Worm (Caenorhabditis elegans) whole organism, L3 larva: Measurements from ENCODE around the gene C37E2.2.

Experiments
- R02D3.7 ChIP-seq: fragments of 150-350 bp; optimal IDR thresholded peaks from 2 replicates; lab custom pipeline; 2014; ENCODE audit warnings: missing biosample characterization, missing genetic modification characterization
- ZK546.5 ChIP-seq: sonication (generic microtip); optimal IDR thresholded peaks from 2 replicates; lab custom pipeline; 2017; ENCODE audit warnings: missing biosample characterization, missing genetic modification characterization
- aly-2 ChIP-seq: fragments of 150-350 bp; optimal IDR thresholded peaks from 2 replicates; lab custom pipeline; 2014; ENCODE audit warnings: missing biosample characterization, missing genetic modification characterization
- ama-1 ChIP-seq: fragments of 150-350 bp; optimal IDR thresholded peaks from 2 replicates; lab custom pipeline; 2018
- ceh-16 ChIP-seq: sonication (generic microtip); optimal IDR thresholded peaks from 2 replicates; lab custom pipeline; 2017; ENCODE audit warnings: missing biosample characterization, missing genetic modification characterization
- ceh-28 ChIP-seq: fragments of 150-350 bp; optimal IDR thresholded peaks from 2 replicates; lab custom pipeline; 2014; ENCODE audit warnings: missing biosample characterization, missing genetic modification reagents, missing genetic modification characterization
- ceh-82 ChIP-seq: fragments of 150-350 bp; optimal IDR thresholded peaks from 2 replicates; lab custom pipeline; 2014; ENCODE audit warnings: missing biosample characterization, missing genetic modification characterization
- ceh-9 ChIP-seq: sonication (generic microtip); optimal IDR thresholded peaks from 2 replicates; lab custom pipeline; 2018; ENCODE audit warnings: missing biosample characterization, missing genetic modification characterization
- egl-27 ChIP-seq: sonication (generic microtip); optimal IDR thresholded peaks from 4 replicates; lab custom pipeline; 2017; ENCODE audit warnings: missing biosample characterization, missing genetic modification reagents, missing genetic modification characterization
- egl-5 ChIP-seq: fragments of 150-350 bp; optimal IDR thresholded peaks from 2 replicates; lab custom pipeline; 2017; ENCODE audit warnings: missing biosample characterization, missing genetic modification reagents, missing genetic modification characterization, inconsistent platforms
- elt-2 ChIP-seq: sonication (generic microtip); optimal IDR thresholded peaks from 2 replicates; lab custom pipeline; 2016; ENCODE audit warnings: missing genetic modification reagents, mild to moderate bottlenecking, missing genetic modification characterization, missing compliant biosample characterization
- elt-3 ChIP-seq, 3 experiments: fragments of 150-350 bp in 1 of 3; sonication (generic microtip) in 2 of 3; optimal IDR thresholded peaks; 2 replicates in 2 of 3; 4 replicates in 1 of 3; lab custom pipeline; 2014 to 2017; ENCODE audit warnings: missing biosample characterization in 3 of 3, missing genetic modification characterization in 3 of 3
- eor-1 ChIP-seq, 2 experiments: fragments of 150-350 bp; optimal IDR thresholded peaks; 2 replicates each; lab custom pipeline; 2014 to 2018; ENCODE audit warnings: missing biosample characterization in 2 of 2, missing genetic modification characterization in 2 of 2
- fkh-10 ChIP-seq: sonication (generic microtip); optimal IDR thresholded peaks from 2 replicates; lab custom pipeline; 2017; ENCODE audit warnings: missing biosample characterization, missing genetic modification reagents, missing genetic modification characterization
- fkh-2 ChIP-seq: fragments of 150-350 bp; optimal IDR thresholded peaks from 2 replicates; lab custom pipeline; 2014; ENCODE audit warnings: missing biosample characterization, missing genetic modification reagents, missing genetic modification characterization
- hmg-11 ChIP-seq: sonication (generic microtip); optimal IDR thresholded peaks from 2 replicates; lab custom pipeline; 2016; ENCODE audit warnings: missing genetic modification characterization, missing compliant biosample characterization
- jun-1 ChIP-seq: fragments of 150-350 bp; optimal IDR thresholded peaks from 2 replicates; lab custom pipeline; 2014; ENCODE audit warnings: missing biosample characterization, missing genetic modification reagents, missing genetic modification characterization
- lin-15B ChIP-seq: fragments of 150-350 bp; optimal IDR thresholded peaks from 2 replicates; lab custom pipeline; 2014; ENCODE audit warnings: missing biosample characterization, missing genetic modification characterization
- lsy-12 ChIP-seq: sonication (generic microtip); optimal IDR thresholded peaks from 2 replicates; lab custom pipeline; 2016; ENCODE audit warnings: mild to moderate bottlenecking, missing genetic modification characterization, missing compliant biosample characterization
- mdl-1 ChIP-seq: fragments of 150-350 bp; optimal IDR thresholded peaks from 2 replicates; lab custom pipeline; 2014; ENCODE audit warnings: missing biosample characterization, missing genetic modification characterization
- nfya-1 ChIP-seq: sonication (generic microtip); optimal IDR thresholded peaks from 2 replicates; lab custom pipeline; 2017; ENCODE audit warnings: missing genetic modification characterization, mild to moderate bottlenecking, missing compliant biosample characterization, antibody characterized with exemption, moderate library complexity; ENCODE audit not compliant: insufficient read depth
- nhr-11 ChIP-seq: fragments of 150-350 bp; optimal IDR thresholded peaks from 2 replicates; lab custom pipeline; 2014; ENCODE audit warnings: missing biosample characterization, missing genetic modification characterization
- nhr-12 ChIP-seq: fragments of 150-350 bp; optimal IDR thresholded peaks from 2 replicates; lab custom pipeline; 2014; ENCODE audit warnings: missing biosample characterization, missing genetic modification characterization
- nhr-237 ChIP-seq: fragments of 150-350 bp; optimal IDR thresholded peaks from 2 replicates; lab custom pipeline; 2014; ENCODE audit warnings: missing biosample characterization, missing genetic modification characterization
- nhr-25 ChIP-seq: sonication (generic microtip); optimal IDR thresholded peaks from 2 replicates; lab custom pipeline; 2017; ENCODE audit warnings: missing biosample characterization, missing genetic modification characterization
- nhr-28 ChIP-seq: fragments of 150-350 bp; optimal IDR thresholded peaks from 2 replicates; lab custom pipeline; 2014; ENCODE audit warnings: missing biosample characterization, missing genetic modification characterization
- nhr-43 ChIP-seq: sonication (generic microtip); optimal IDR thresholded peaks from 2 replicates; lab custom pipeline; 2016; ENCODE audit warnings: mild to moderate bottlenecking, missing genetic modification characterization, missing compliant biosample characterization; ENCODE audit not compliant: poor library complexity, severe bottlenecking
- nhr-67 ChIP-seq: fragments of 150-350 bp; optimal IDR thresholded peaks from 2 replicates; lab custom pipeline; 2014; ENCODE audit warnings: missing biosample characterization, missing genetic modification characterization
- nhr-76 ChIP-seq: fragments of 150-350 bp; sonication (generic microtip); optimal IDR thresholded peaks from 5 replicates; lab custom pipeline; 2014; ENCODE audit warnings: missing biosample characterization, missing genetic modification characterization
- nhr-77 ChIP-seq: fragments of 150-350 bp; optimal IDR thresholded peaks from 2 replicates; lab custom pipeline; 2014; ENCODE audit warnings: missing biosample characterization, missing genetic modification characterization
- pha-4 ChIP-seq: fragments of 150-350 bp; optimal IDR thresholded peaks from 2 replicates; lab custom pipeline; 2014; ENCODE audit warnings: missing biosample characterization, missing genetic modification reagents, missing genetic modification characterization
- pqm-1 ChIP-seq: fragments of 150-350 bp; optimal IDR thresholded peaks from 2 replicates; lab custom pipeline; 2017; ENCODE audit warnings: missing biosample characterization, missing genetic modification characterization, inconsistent platforms
- sea-2 ChIP-seq: fragments of 150-350 bp; sonication (generic microtip); optimal IDR thresholded peaks from 4 replicates; lab custom pipeline; 2014; ENCODE audit warnings: missing biosample characterization, missing genetic modification reagents, missing genetic modification characterization
- skn-1 ChIP-seq: fragments of 150-350 bp; optimal IDR thresholded peaks from 2 replicates; lab custom pipeline; 2014; ENCODE audit warnings: missing biosample characterization, missing genetic modification characterization
- snpc-4 ChIP-seq: fragments of 150-350 bp; optimal IDR thresholded peaks from 2 replicates; lab custom pipeline; 2014; ENCODE audit warnings: missing biosample characterization, missing genetic modification characterization
- tbx-2 ChIP-seq: sonication (generic microtip); optimal IDR thresholded peaks from 2 replicates; lab custom pipeline; 2016; ENCODE audit warnings: mild to moderate bottlenecking, missing genetic modification characterization, missing compliant biosample characterization
- unc-39 ChIP-seq: sonication (generic microtip); optimal IDR thresholded peaks from 4 replicates; lab custom pipeline; 2017; ENCODE audit warnings: missing biosample characterization, missing genetic modification characterization
- zag-1 ChIP-seq: fragments of 150-350 bp; optimal IDR thresholded peaks from 2 replicates; lab custom pipeline; 2014; ENCODE audit warnings: missing biosample characterization, missing genetic modification characterization
- ztf-11 ChIP-seq: fragments of 150-350 bp; optimal IDR thresholded peaks from 2 replicates; lab custom pipeline; 2014; ENCODE audit warnings: missing biosample characterization, missing genetic modification characterization

The C37E2.2 gene

ce11 chrX:14178688-14179087 is 2.8 kb downstream of the C37E2.2 start, which contains the start of gene C37E2.10:
Gene C37E2.10 (plus strand): TSS chrX:14178988.
- TF ChIP-seq ZK546.5 (tag; lab: Kevin White, UChicago) = no peak
- no peak for TF ChIP-seq nfya-1
- no peak for TF ChIP-seq elt-3 (tag; optimal IDR thresholded peaks at IDR 0.05; lab: Kevin White, UChicago)
- TF ChIP-seq nhr-11 (tag; lab: Kevin White, UChicago) = no peak
- TF ChIP-seq nhr-28 (tag; lab: Kevin White, UChicago) = no peak
- TF ChIP-seq lsy-12 = no peak
- TF ChIP-seq skn-1 (tag; lab: Kevin White, UChicago) = no peak
- no peak for TF ChIP-seq nhr-237 (tag; lab: Kevin White, UChicago)
- no peak for TF ChIP-seq nhr-12 (tag; lab: Kevin White, UChicago)
- no peak for TF ChIP-seq eor-1 (tag; optimal IDR thresholded peaks at IDR 0.05; lab: Kevin White, UChicago)
- TF ChIP-seq mdl-1 (tag; lab: Kevin White, UChicago) = no peak
- TF ChIP-seq nhr-77 = no peak
- TF ChIP-seq fkh-2 (tag; lab: Kevin White, UChicago) = no peak
- TF ChIP-seq, all 47 proteins: peak for 0

- no peak for TF ChIP-seq lin-15B
- no peak for TF ChIP-seq elt-3 (tag; optimal IDR thresholded peaks at IDR 0.05; lab: Kevin White, UChicago)
- TF ChIP-seq hmg-11 (tag; lab: Kevin White, UChicago) = no peak
- no peak for TF ChIP-seq unc-39 (tag; lab: Kevin White, UChicago)
- TF ChIP-seq sea-2 (GFP tag; lab: Kevin White, UChicago) = no peak
- no peak for TF ChIP-seq nhr-11 (tag; lab: Kevin White, UChicago)
- TF ChIP-seq nhr-25 (tag; lab: Kevin White, UChicago) = no peak
- no peak for TF ChIP-seq mdl-1 (tag; lab: Kevin White, UChicago)
- TF ChIP-seq nhr-28 (tag; lab: Kevin White, UChicago) = no peak
- TF ChIP-seq skn-1 (tag; lab: Kevin White, UChicago) = no peak
- TF ChIP-seq zag-1 (tag; lab: Kevin White, UChicago) = no peak
- TF ChIP-seq ztf-11 (tag; lab: Kevin White, UChicago) = no peak
- no peak for TF ChIP-seq R02D3.7 (tag; lab: Kevin White, UChicago)
Observed at ce11 chrX:14179488-14179887, 3.6 kb downstream of the C37E2.2 start.

- TF ChIP-seq ZK546.5 (tag; lab: Kevin White, UChicago) (no peak), nhr-25 (tag; lab: Kevin White, UChicago) (no peak)
Observed at ce11 chrX:14180151-14180550, 4.3 kb downstream of the C37E2.2 start, which contains the start of gene C37E2.3. Gene C37E2.3 (plus strand): TSS chrX:14180451.

ce11 chrX:14182514-14182913 is 6.7 kb downstream of the C37E2.2 start:
- TF ChIP-seq ama-1 (no peak), nhr-43 (tag; lab: Kevin White, UChicago) (no peak), zag-1 (tag; lab: Kevin White, UChicago) (no peak), ZK546.5 (tag; lab: Kevin White, UChicago) (no peak), mdl-1 (tag; lab: Kevin White, UChicago) (no peak), eor-1 (tag; optimal IDR thresholded peaks at IDR 0.05; lab: Kevin White, UChicago) (no peak), tbx-2 (no peak), pqm-1 (no peak), snpc-4 (tag; lab: Kevin White, UChicago) (no peak), jun-1 (tag; lab: Kevin White, UChicago) (no peak), nhr-12 (tag; lab: Kevin White, UChicago) (no peak), skn-1 (tag; lab: Kevin White, UChicago) (no peak), R02D3.7 (tag; lab: Kevin White, UChicago) (no peak), ceh-28 (no peak), nhr-67 (tag; lab: Kevin White, UChicago) (no peak), ceh-82 (tag; lab: Kevin White, UChicago) (no peak), nhr-76 (no peak), hmg-11 (tag; lab: Kevin White, UChicago) (no peak)

ce11 chrX:14185631-14186030 is 9.8 kb downstream of the C37E2.2 start:
- TF ChIP-seq nhr-237 (tag; lab: Kevin White, UChicago) (no peak), ceh-9 (tag; lab: Kevin White, UChicago) (no peak), nhr-43 (tag; lab: Kevin White, UChicago) (no peak), tbx-2 (no peak), ztf-11 (tag; lab: Kevin White, UChicago) (no peak), pqm-1 (no peak), ZK546.5 (tag; lab: Kevin White, UChicago) (no peak), aly-2 (tag; lab: Kevin White, UChicago) (no peak), elt-2 (tag; lab: Kevin White, UChicago) (no peak), nhr-28 (tag; lab: Kevin White, UChicago) (no peak), ceh-16 (tag; lab: Kevin White, UChicago) (no peak), egl-27 (tag; lab: Kevin White, UChicago) (no peak), nhr-25 (tag; lab: Kevin White, UChicago) (no peak), egl-5 (tag; lab: Kevin White, UChicago) (no peak), lin-15B (no peak), fkh-10 (no peak), pha-4 (tag; lab: Kevin White, UChicago) (no peak), jun-1 (tag; lab: Kevin White, UChicago) (no peak), nhr-77 (no peak)
